Worm (Caenorhabditis elegans) whole organism, L3 larva: ENCODE data around the gene R04D3.2.

ENCODE experiments used
- R02D3.7 ChIP-seq: fragments of 150-350 bp; optimal IDR thresholded peaks from 2 replicates; lab custom pipeline; 2014; ENCODE audit warnings: missing biosample characterization, missing genetic modification characterization
- ZK546.5 ChIP-seq: sonication (generic microtip); optimal IDR thresholded peaks from 2 replicates; lab custom pipeline; 2017; ENCODE audit warnings: missing biosample characterization, missing genetic modification characterization
- aly-2 ChIP-seq: fragments of 150-350 bp; optimal IDR thresholded peaks from 2 replicates; lab custom pipeline; 2014; ENCODE audit warnings: missing biosample characterization, missing genetic modification characterization
- ama-1 ChIP-seq: fragments of 150-350 bp; optimal IDR thresholded peaks from 2 replicates; lab custom pipeline; 2018
- ceh-16 ChIP-seq: sonication (generic microtip); optimal IDR thresholded peaks from 2 replicates; lab custom pipeline; 2017; ENCODE audit warnings: missing biosample characterization, missing genetic modification characterization
- ceh-28 ChIP-seq: fragments of 150-350 bp; optimal IDR thresholded peaks from 2 replicates; lab custom pipeline; 2014; ENCODE audit warnings: missing biosample characterization, missing genetic modification reagents, missing genetic modification characterization
- ceh-9 ChIP-seq: sonication (generic microtip); optimal IDR thresholded peaks from 2 replicates; lab custom pipeline; 2018; ENCODE audit warnings: missing biosample characterization, missing genetic modification characterization
- daf-12 ChIP-seq: fragments of 150-350 bp; optimal IDR thresholded peaks from 2 replicates; lab custom pipeline; 2014; ENCODE audit warnings: missing biosample characterization, missing genetic modification reagents, missing genetic modification characterization
- egl-5 ChIP-seq: fragments of 150-350 bp; optimal IDR thresholded peaks from 2 replicates; lab custom pipeline; 2017; ENCODE audit warnings: missing biosample characterization, missing genetic modification reagents, missing genetic modification characterization, inconsistent platforms
- elt-1 ChIP-seq: fragments of 150-350 bp; optimal IDR thresholded peaks from 2 replicates; lab custom pipeline; 2014; ENCODE audit warnings: missing biosample characterization, missing genetic modification characterization
- elt-2 ChIP-seq: sonication (generic microtip); optimal IDR thresholded peaks from 2 replicates; lab custom pipeline; 2016; ENCODE audit warnings: missing genetic modification reagents, mild to moderate bottlenecking, missing genetic modification characterization, missing compliant biosample characterization
- elt-3 ChIP-seq, 3 experiments: fragments of 150-350 bp in 1 of 3; sonication (generic microtip) in 2 of 3; optimal IDR thresholded peaks; 2 replicates in 2 of 3; 4 replicates in 1 of 3; lab custom pipeline; 2014 to 2017; ENCODE audit warnings: missing biosample characterization in 3 of 3, missing genetic modification characterization in 3 of 3
- eor-1 ChIP-seq, 2 experiments: fragments of 150-350 bp; optimal IDR thresholded peaks; 2 replicates each; lab custom pipeline; 2014 to 2018; ENCODE audit warnings: missing biosample characterization in 2 of 2, missing genetic modification characterization in 2 of 2
- fkh-10 ChIP-seq: sonication (generic microtip); optimal IDR thresholded peaks from 2 replicates; lab custom pipeline; 2017; ENCODE audit warnings: missing biosample characterization, missing genetic modification reagents, missing genetic modification characterization
- fkh-2 ChIP-seq: fragments of 150-350 bp; optimal IDR thresholded peaks from 2 replicates; lab custom pipeline; 2014; ENCODE audit warnings: missing biosample characterization, missing genetic modification reagents, missing genetic modification characterization
- fos-1 ChIP-seq: fragments of 150-350 bp; optimal IDR thresholded peaks from 2 replicates; lab custom pipeline; 2014; ENCODE audit warnings: missing biosample characterization, missing genetic modification characterization
- hmg-11 ChIP-seq: sonication (generic microtip); optimal IDR thresholded peaks from 2 replicates; lab custom pipeline; 2016; ENCODE audit warnings: missing genetic modification characterization, missing compliant biosample characterization
- jun-1 ChIP-seq: fragments of 150-350 bp; optimal IDR thresholded peaks from 2 replicates; lab custom pipeline; 2014; ENCODE audit warnings: missing biosample characterization, missing genetic modification reagents, missing genetic modification characterization
- lin-15B ChIP-seq: fragments of 150-350 bp; optimal IDR thresholded peaks from 2 replicates; lab custom pipeline; 2014; ENCODE audit warnings: missing biosample characterization, missing genetic modification characterization
- lsy-12 ChIP-seq: sonication (generic microtip); optimal IDR thresholded peaks from 2 replicates; lab custom pipeline; 2016; ENCODE audit warnings: mild to moderate bottlenecking, missing genetic modification characterization, missing compliant biosample characterization
- mdl-1 ChIP-seq: fragments of 150-350 bp; optimal IDR thresholded peaks from 2 replicates; lab custom pipeline; 2014; ENCODE audit warnings: missing biosample characterization, missing genetic modification characterization
- mml-1 ChIP-seq: fragments of 150-350 bp; sonication (generic microtip); optimal IDR thresholded peaks from 3 replicates; lab custom pipeline; 2014; ENCODE audit warnings: missing biosample characterization, missing genetic modification characterization
- nfya-1 ChIP-seq: sonication (generic microtip); optimal IDR thresholded peaks from 2 replicates; lab custom pipeline; 2017; ENCODE audit warnings: missing genetic modification characterization, mild to moderate bottlenecking, missing compliant biosample characterization, antibody characterized with exemption, moderate library complexity; ENCODE audit not compliant: insufficient read depth
- nhr-11 ChIP-seq: fragments of 150-350 bp; optimal IDR thresholded peaks from 2 replicates; lab custom pipeline; 2014; ENCODE audit warnings: missing biosample characterization, missing genetic modification characterization
- nhr-12 ChIP-seq: fragments of 150-350 bp; optimal IDR thresholded peaks from 2 replicates; lab custom pipeline; 2014; ENCODE audit warnings: missing biosample characterization, missing genetic modification characterization
- nhr-23 ChIP-seq: fragments of 150-350 bp; optimal IDR thresholded peaks from 2 replicates; lab custom pipeline; 2014; ENCODE audit warnings: missing biosample characterization, missing genetic modification reagents, missing genetic modification characterization
- nhr-237 ChIP-seq: fragments of 150-350 bp; optimal IDR thresholded peaks from 2 replicates; lab custom pipeline; 2014; ENCODE audit warnings: missing biosample characterization, missing genetic modification characterization
- nhr-25 ChIP-seq: sonication (generic microtip); optimal IDR thresholded peaks from 2 replicates; lab custom pipeline; 2017; ENCODE audit warnings: missing biosample characterization, missing genetic modification characterization
- nhr-28 ChIP-seq: fragments of 150-350 bp; optimal IDR thresholded peaks from 2 replicates; lab custom pipeline; 2014; ENCODE audit warnings: missing biosample characterization, missing genetic modification characterization
- nhr-43 ChIP-seq: sonication (generic microtip); optimal IDR thresholded peaks from 2 replicates; lab custom pipeline; 2016; ENCODE audit warnings: mild to moderate bottlenecking, missing genetic modification characterization, missing compliant biosample characterization; ENCODE audit not compliant: poor library complexity, severe bottlenecking
- nhr-67 ChIP-seq: fragments of 150-350 bp; optimal IDR thresholded peaks from 2 replicates; lab custom pipeline; 2014; ENCODE audit warnings: missing biosample characterization, missing genetic modification characterization
- nhr-76 ChIP-seq: fragments of 150-350 bp; sonication (generic microtip); optimal IDR thresholded peaks from 5 replicates; lab custom pipeline; 2014; ENCODE audit warnings: missing biosample characterization, missing genetic modification characterization
- nhr-77 ChIP-seq: fragments of 150-350 bp; optimal IDR thresholded peaks from 2 replicates; lab custom pipeline; 2014; ENCODE audit warnings: missing biosample characterization, missing genetic modification characterization
- pha-4 ChIP-seq: fragments of 150-350 bp; optimal IDR thresholded peaks from 2 replicates; lab custom pipeline; 2014; ENCODE audit warnings: missing biosample characterization, missing genetic modification reagents, missing genetic modification characterization
- pqm-1 ChIP-seq: fragments of 150-350 bp; optimal IDR thresholded peaks from 2 replicates; lab custom pipeline; 2017; ENCODE audit warnings: missing biosample characterization, missing genetic modification characterization, inconsistent platforms
- sea-2 ChIP-seq: fragments of 150-350 bp; sonication (generic microtip); optimal IDR thresholded peaks from 4 replicates; lab custom pipeline; 2014; ENCODE audit warnings: missing biosample characterization, missing genetic modification reagents, missing genetic modification characterization
- skn-1 ChIP-seq: fragments of 150-350 bp; optimal IDR thresholded peaks from 2 replicates; lab custom pipeline; 2014; ENCODE audit warnings: missing biosample characterization, missing genetic modification characterization
- snpc-4 ChIP-seq: fragments of 150-350 bp; optimal IDR thresholded peaks from 2 replicates; lab custom pipeline; 2014; ENCODE audit warnings: missing biosample characterization, missing genetic modification characterization
- tbx-2 ChIP-seq: sonication (generic microtip); optimal IDR thresholded peaks from 2 replicates; lab custom pipeline; 2016; ENCODE audit warnings: mild to moderate bottlenecking, missing genetic modification characterization, missing compliant biosample characterization
- unc-39 ChIP-seq: sonication (generic microtip); optimal IDR thresholded peaks from 4 replicates; lab custom pipeline; 2017; ENCODE audit warnings: missing biosample characterization, missing genetic modification characterization
- unc-62 ChIP-seq: fragments of 150-350 bp; sonication (generic microtip); optimal IDR thresholded peaks from 4 replicates; lab custom pipeline; 2014; ENCODE audit warnings: missing biosample characterization, missing genetic modification reagents, missing genetic modification characterization
- zag-1 ChIP-seq: fragments of 150-350 bp; optimal IDR thresholded peaks from 2 replicates; lab custom pipeline; 2014; ENCODE audit warnings: missing biosample characterization, missing genetic modification characterization
- ztf-11 ChIP-seq: fragments of 150-350 bp; optimal IDR thresholded peaks from 2 replicates; lab custom pipeline; 2014; ENCODE audit warnings: missing biosample characterization, missing genetic modification characterization
- ztf-4 ChIP-seq: fragments of 150-350 bp; optimal IDR thresholded peaks from 2 replicates; lab custom pipeline; 2014; ENCODE audit warnings: missing biosample characterization, missing genetic modification characterization

R04D3.2 gene

ce11 chrX:13310763-13311162 lies 24.3 kb upstream of the R04D3.2 start:
- no peak for TF ChIP-seq nhr-237
- peak; percentile 96 for TF ChIP-seq pqm-1 (tag; lab: Kevin White, UChicago)
- no peak for TF ChIP-seq ztf-11 (tag; lab: Kevin White, UChicago)
- TF ChIP-seq fkh-2 (tag; lab: Kevin White, UChicago): no peak
- TF ChIP-seq nhr-28 (tag; lab: Kevin White, UChicago): no peak
- TF ChIP-seq nhr-43: no peak
- no peak for TF ChIP-seq ZK546.5 (tag; lab: Kevin White, UChicago)
- peak; percentile 23 for TF ChIP-seq jun-1 (tag; lab: Kevin White, UChicago)
- no peak for TF ChIP-seq ceh-28 (tag; lab: Kevin White, UChicago)
- TF ChIP-seq lsy-12: peak; percentile 5
- no peak for TF ChIP-seq aly-2 (tag; lab: Kevin White, UChicago)
- TF ChIP-seq hmg-11 (tag; lab: Kevin White, UChicago): no peak
- TF ChIP-seq pha-4: peak; percentile 76
- no peak for TF ChIP-seq egl-5 (tag; lab: Kevin White, UChicago)
- no peak for TF ChIP-seq fkh-10
- TF ChIP-seq sea-2 (GFP tag; lab: Kevin White, UChicago): no peak
- no peak for TF ChIP-seq zag-1
- peak; percentile 97 for TF ChIP-seq elt-2 (tag; lab: Kevin White, UChicago)
- TF ChIP-seq R02D3.7: no peak

- no peak for TF ChIP-seq ama-1 (lab: Kevin White, UChicago)
- TF ChIP-seq, all 47 proteins: peak for 0
Observed at ce11 chrX:13308745-13309144, 22.3 kb upstream of the R04D3.2 start, which contains the start of gene srxa-8. srxa-8 (minus strand) TSS chrX:13308845.

ce11 chrX:13307852-13308251 lies 21.4 kb upstream of the R04D3.2 start:
- TF ChIP-seq aly-2 (tag; lab: Kevin White, UChicago) (no peak), nhr-28 (tag; lab: Kevin White, UChicago) (no peak), ztf-4 (no peak), nhr-23 (tag; lab: Kevin White, UChicago) (no peak), nfya-1 (tag; lab: Kevin White, UChicago) (peak; percentile 8), sea-2 (GFP tag; lab: Kevin White, UChicago) (no peak), nhr-43 (peak; percentile 7), nhr-77 (no peak), zag-1 (no peak), daf-12 (no peak), pha-4 (no peak), snpc-4 (tag; lab: Kevin White, UChicago) (no peak)
- TF ChIP-seq, all 47 proteins: peak for 2

- TF ChIP-seq ceh-16 (no peak), nhr-67 (no peak), pha-4 (no peak), unc-39 (tag; lab: Kevin White, UChicago) (no peak), tbx-2 (tag; lab: Kevin White, UChicago) (peak; percentile 83), mml-1 (tag; lab: Kevin White, UChicago) (no peak), R02D3.7 (no peak), fos-1 (tag; lab: Kevin White, UChicago) (no peak), daf-12 (no peak), nhr-11 (tag; lab: Kevin White, UChicago) (no peak), zag-1 (no peak), eor-1 (tag; optimal IDR thresholded peaks at IDR 0.05; lab: Kevin White, UChicago) (peak in 1 of 2 experiments; percentile 42), snpc-4 (tag; lab: Kevin White, UChicago) (peak; percentile 36), nhr-28 (tag; lab: Kevin White, UChicago) (no peak), nhr-43 (peak; percentile 85), nfya-1 (tag; lab: Kevin White, UChicago) (peak; percentile 68), egl-5 (tag; lab: Kevin White, UChicago) (peak; percentile 54), ZK546.5 (tag; lab: Kevin White, UChicago) (no peak), ztf-11 (tag; lab: Kevin White, UChicago) (no peak), nhr-77 (no peak), nhr-23 (tag; lab: Kevin White, UChicago) (no peak), jun-1 (tag; lab: Kevin White, UChicago) (peak; percentile 76), aly-2 (tag; lab: Kevin White, UChicago) (no peak), nhr-237 (no peak), sea-2 (GFP tag; lab: Kevin White, UChicago) (no peak), skn-1 (tag; lab: Kevin White, UChicago) (peak; percentile 48), nhr-12 (tag; lab: Kevin White, UChicago) (no peak), fkh-10 (peak; percentile 25), ceh-9 (tag; lab: Kevin White, UChicago) (peak; percentile 34), elt-3 (tag; optimal IDR thresholded peaks at IDR 0.05; lab: Kevin White, UChicago) (no peak), fkh-2 (tag; lab: Kevin White, UChicago) (no peak), elt-1 (tag; lab: Kevin White, UChicago) (no peak), lin-15B (peak; percentile 36), mdl-1 (tag; lab: Kevin White, UChicago) (no peak), nhr-76 (tag; lab: Kevin White, UChicago) (no peak), nhr-25 (peak; percentile 19), ama-1 (lab: Kevin White, UChicago) (no peak), unc-62 (GFP tag; lab: Kevin White, UChicago) (peak; percentile 65), elt-2 (tag; lab: Kevin White, UChicago) (peak; percentile 55), pqm-1 (tag; lab: Kevin White, UChicago) (peak; percentile 1)
Observed at ce11 chrX:13306869-13307446, 20.5 kb upstream of the R04D3.2 start.
